Worm (Caenorhabditis elegans) whole organism, young adult: Measurements from ENCODE around the gene acr-17.

Source experiments
- B0019.2 ChIP-seq: fragments of 200-800 bp; sonication (Bioruptor generic); conservative IDR thresholded peaks from 2 replicates; pipeline ENCODE4 v1.3.6; 2022; ENCODE audit warnings: missing genetic modification reagents, missing genetic modification characterization, missing compliant biosample characterization
- B0261.1 ChIP-seq: sonication (generic microtip); optimal IDR thresholded peaks from 2 replicates; lab custom pipeline; 2016; ENCODE audit warnings: mild to moderate bottlenecking, missing genetic modification characterization, moderate library complexity, missing compliant biosample characterization
- C06A6.2 ChIP-seq: fragments of 200-800 bp; sonication (Bioruptor generic); conservative IDR thresholded peaks from 2 replicates; pipeline ENCODE4 v1.3.6; 2022; ENCODE audit warnings: missing genetic modification characterization, missing compliant biosample characterization
- C17E4.6 ChIP-seq: fragments of 200-800 bp; sonication (Bioruptor generic); IDR thresholded peaks from 2 replicates; pipeline ENCODE4 v1.3.6; 2022; ENCODE audit warnings: missing genetic modification reagents, missing genetic modification characterization, missing compliant biosample characterization
- F37B4.10 ChIP-seq: fragments of 200-800 bp; sonication (Bioruptor generic); IDR thresholded peaks from 2 replicates; pipeline ENCODE4 v1.3.6; 2022; ENCODE audit warnings: missing genetic modification characterization, missing compliant biosample characterization
- F52B5.7 ChIP-seq: sonication (generic microtip); optimal IDR thresholded peaks from 2 replicates; lab custom pipeline; 2016; ENCODE audit warnings: mild to moderate bottlenecking, missing genetic modification characterization, missing compliant biosample characterization
- F57C9.4 ChIP-seq: sonication (generic microtip); optimal IDR thresholded peaks from 2 replicates; lab custom pipeline; 2017; ENCODE audit warnings: mild to moderate bottlenecking, missing genetic modification characterization, missing compliant biosample characterization
- K11D2.4 ChIP-seq: fragments of 200-800 bp; sonication (Bioruptor generic); IDR thresholded peaks from 2 replicates; pipeline ENCODE4 v1.3.6; 2022; ENCODE audit warnings: missing genetic modification reagents, missing genetic modification characterization, missing compliant biosample characterization
- Y53F4B.3 ChIP-seq: fragments of 200-800 bp; sonication (Bioruptor generic); IDR thresholded peaks from 2 replicates; pipeline ENCODE4 v1.3.6; 2022; ENCODE audit warnings: missing genetic modification reagents, missing genetic modification characterization, missing compliant biosample characterization
- ZK185.1 ChIP-seq: sonication (generic microtip); optimal IDR thresholded peaks from 2 replicates; lab custom pipeline; 2016; ENCODE audit warnings: mild to moderate bottlenecking, missing genetic modification characterization, missing compliant biosample characterization; ENCODE audit not compliant: poor library complexity, severe bottlenecking
- atf-7 ChIP-seq: sonication (generic microtip); optimal IDR thresholded peaks from 2 replicates; lab custom pipeline; 2017; ENCODE audit warnings: mild to moderate bottlenecking, missing genetic modification characterization, missing compliant biosample characterization
- athp-1 ChIP-seq: sonication (generic microtip); optimal IDR thresholded peaks from 2 replicates; lab custom pipeline; 2017; ENCODE audit warnings: mild to moderate bottlenecking, missing genetic modification characterization, missing compliant biosample characterization
- attf-3 ChIP-seq: fragments of 200-800 bp; sonication (Bioruptor generic); conservative IDR thresholded peaks from 2 replicates; pipeline ENCODE4 v1.3.6; 2022; ENCODE audit warnings: missing genetic modification reagents, missing genetic modification characterization, missing compliant biosample characterization
- attf-5 ChIP-seq: fragments of 200-800 bp; sonication (Bioruptor generic); optimal IDR thresholded peaks from 2 replicates; lab custom pipeline; 2018; ENCODE audit warnings: mild to moderate bottlenecking, missing genetic modification characterization, missing compliant biosample characterization
- bed-1 ChIP-seq: fragments of 200-800 bp; sonication (Bioruptor generic); IDR thresholded peaks from 2 replicates; pipeline ENCODE4 v1.3.6; 2022; ENCODE audit warnings: missing genetic modification reagents, missing genetic modification characterization, missing compliant biosample characterization
- ccch-3 ChIP-seq: fragments of 200-800 bp; sonication (Bioruptor generic); optimal IDR thresholded peaks from 2 replicates; lab custom pipeline; 2018; ENCODE audit warnings: mild to moderate bottlenecking, missing genetic modification characterization, missing compliant biosample characterization
- cebp-1 ChIP-seq, 2 experiments: fragments of 200-800 bp in 1 of 2; sonication (Bioruptor generic) in 1 of 2; sonication (generic microtip) in 1 of 2; IDR thresholded peaks in 1 of 2; optimal IDR thresholded peaks in 1 of 2; 2 replicates each; pipeline versions ENCODE4 v1.3.6 to Lab custom; 2017 to 2022; ENCODE audit warnings: missing compliant biosample characterization in 2 of 2, missing genetic modification characterization in 2 of 2, mild to moderate bottlenecking in 1 of 2, missing genetic modification reagents in 1 of 2, moderate library complexity in 1 of 2
- cebp-2 ChIP-seq: fragments of 200-800 bp; sonication (Bioruptor generic); IDR thresholded peaks from 2 replicates; pipeline ENCODE4 v1.3.6; 2022; ENCODE audit warnings: missing genetic modification characterization, missing compliant biosample characterization
- ceh-100 ChIP-seq: fragments of 200-800 bp; sonication (Bioruptor generic); IDR thresholded peaks from 2 replicates; pipeline ENCODE4 v1.3.6; 2022; ENCODE audit warnings: missing genetic modification reagents, missing genetic modification characterization, missing compliant biosample characterization
- dox-1 ChIP-seq: fragments of 200-800 bp; sonication (Bioruptor generic); IDR thresholded peaks from 2 replicates; pipeline ENCODE4 v1.3.6; 2022; ENCODE audit warnings: missing genetic modification reagents, missing genetic modification characterization, missing compliant biosample characterization
- ekl-4 ChIP-seq: fragments of 200-800 bp; sonication (Bioruptor generic); IDR thresholded peaks from 2 replicates; pipeline ENCODE4 v1.3.6; 2022; ENCODE audit warnings: missing genetic modification reagents, missing genetic modification characterization, missing compliant biosample characterization
- him-1 ChIP-seq: sonication (generic microtip); optimal IDR thresholded peaks from 2 replicates; lab custom pipeline; 2016; ENCODE audit warnings: missing genotype, missing genetic modification reagents, missing genetic modification characterization, missing compliant biosample characterization
- hlh-12 ChIP-seq: sonication (generic microtip); optimal IDR thresholded peaks from 2 replicates; lab custom pipeline; 2016; ENCODE audit warnings: missing genetic modification characterization, missing compliant biosample characterization
- hmg-1.2 ChIP-seq: fragments of 200-800 bp; sonication (Bioruptor generic); IDR thresholded peaks from 2 replicates; pipeline ENCODE4 v1.3.6; 2022; ENCODE audit warnings: missing genetic modification reagents, missing genetic modification characterization, missing compliant biosample characterization
- hsf-1 ChIP-seq: fragments of 200-800 bp; sonication (Bioruptor generic); IDR thresholded peaks from 2 replicates; pipeline ENCODE4 v1.3.6; 2022; ENCODE audit warnings: missing genetic modification reagents, missing genetic modification characterization, missing compliant biosample characterization
- let-526 ChIP-seq: fragments of 200-800 bp; sonication (Bioruptor generic); IDR thresholded peaks from 2 replicates; pipeline ENCODE4 v1.3.6; 2022; ENCODE audit warnings: missing genetic modification reagents, missing genetic modification characterization, missing compliant biosample characterization
- let-607 ChIP-seq, 2 experiments: fragments of 200-800 bp in 1 of 2; sonication (Bioruptor generic) in 1 of 2; sonication (generic microtip) in 1 of 2; optimal IDR thresholded peaks; 2 replicates each; lab custom pipeline; 2016 to 2018; ENCODE audit warnings: mild to moderate bottlenecking in 2 of 2, missing compliant biosample characterization in 2 of 2, missing genetic modification characterization in 2 of 2, moderate library complexity in 2 of 2, missing genotype in 1 of 2
- lin-40 ChIP-seq: sonication (generic microtip); optimal IDR thresholded peaks from 2 replicates; lab custom pipeline; 2016; ENCODE audit warnings: missing genetic modification characterization, mild to moderate bottlenecking, missing compliant biosample characterization, missing genotype, missing genetic modification reagents
- lin-54 ChIP-seq: fragments of 200-800 bp; sonication (Bioruptor generic); optimal IDR thresholded peaks from 2 replicates; lab custom pipeline; 2018; ENCODE audit warnings: mild to moderate bottlenecking, missing genetic modification characterization, missing compliant biosample characterization
- lir-1 ChIP-seq: fragments of 200-800 bp; sonication (Bioruptor generic); conservative IDR thresholded peaks from 2 replicates; pipeline ENCODE4 v1.3.6; 2022; ENCODE audit warnings: missing genetic modification reagents, missing genetic modification characterization, missing compliant biosample characterization
- lsl-1 ChIP-seq: fragments of 200-800 bp; sonication (Bioruptor generic); optimal IDR thresholded peaks from 2 replicates; lab custom pipeline; 2018; ENCODE audit warnings: mild to moderate bottlenecking, missing genetic modification characterization, moderate library complexity, missing compliant biosample characterization
- lsy-27 ChIP-seq: sonication (generic microtip); optimal IDR thresholded peaks from 2 replicates; lab custom pipeline; 2017; ENCODE audit warnings: missing genetic modification characterization, mild to moderate bottlenecking, missing compliant biosample characterization, antibody characterized with exemption, missing genotype, borderline replicate concordance; ENCODE audit not compliant: insufficient read depth
- madf-10 ChIP-seq: sonication (generic microtip); optimal IDR thresholded peaks from 2 replicates; lab custom pipeline; 2016; ENCODE audit warnings: mild to moderate bottlenecking, missing genetic modification characterization, missing compliant biosample characterization
- mxl-1 ChIP-seq: sonication (generic microtip); optimal IDR thresholded peaks from 2 replicates; lab custom pipeline; 2016; ENCODE audit warnings: missing genetic modification characterization, missing compliant biosample characterization
- nhr-120 ChIP-seq: fragments of 200-800 bp; sonication (Bioruptor generic); IDR thresholded peaks from 2 replicates; pipeline ENCODE4 v1.3.6; 2022; ENCODE audit warnings: missing genetic modification characterization, missing compliant biosample characterization
- nhr-179 ChIP-seq: sonication (generic microtip); optimal IDR thresholded peaks from 2 replicates; lab custom pipeline; 2016; ENCODE audit warnings: mild to moderate bottlenecking, missing genetic modification characterization, missing compliant biosample characterization
- nhr-90 ChIP-seq: sonication (generic microtip); optimal IDR thresholded peaks from 2 replicates; lab custom pipeline; 2016; ENCODE audit warnings: missing genotype, mild to moderate bottlenecking, missing genetic modification characterization, missing compliant biosample characterization
- pha-4 ChIP-seq: fragments of 150-350 bp; sonication (generic microtip); optimal IDR thresholded peaks from 2 replicates; lab custom pipeline; 2014; ENCODE audit warnings: missing biosample characterization, missing genetic modification reagents, missing genetic modification characterization
- repo-1 ChIP-seq: sonication (generic microtip); optimal IDR thresholded peaks from 2 replicates; lab custom pipeline; 2017; ENCODE audit warnings: mild to moderate bottlenecking, missing genetic modification characterization, missing compliant biosample characterization
- sdz-38 ChIP-seq: sonication (generic microtip); optimal IDR thresholded peaks from 2 replicates; lab custom pipeline; 2016; ENCODE audit warnings: missing genotype, missing genetic modification characterization, missing compliant biosample characterization
- snpc-1.1 ChIP-seq: sonication (generic microtip); optimal IDR thresholded peaks from 2 replicates; lab custom pipeline; 2017; ENCODE audit warnings: missing genetic modification characterization, mild to moderate bottlenecking, missing compliant biosample characterization, antibody characterized with exemption, moderate library complexity, missing genotype, missing genetic modification reagents; ENCODE audit not compliant: insufficient read depth
- snpc-1.3 ChIP-seq: sonication (generic microtip); optimal IDR thresholded peaks from 2 replicates; lab custom pipeline; 2017; ENCODE audit warnings: missing genetic modification characterization, mild to moderate bottlenecking, missing compliant biosample characterization, antibody characterized with exemption, moderate library complexity, missing genotype, missing genetic modification reagents; ENCODE audit not compliant: insufficient read depth
- snpc-3.4 ChIP-seq: sonication (generic microtip); optimal IDR thresholded peaks from 2 replicates; lab custom pipeline; 2017; ENCODE audit warnings: missing genetic modification characterization, mild to moderate bottlenecking, missing compliant biosample characterization, antibody characterized with exemption, moderate library complexity, missing genotype, missing genetic modification reagents
- somi-1 ChIP-seq: fragments of 200-800 bp; sonication (Bioruptor generic); optimal IDR thresholded peaks from 2 replicates; lab custom pipeline; 2018; ENCODE audit warnings: mild to moderate bottlenecking, missing genetic modification characterization, missing compliant biosample characterization
- tlf-1 ChIP-seq: fragments of 200-800 bp; sonication (Bioruptor generic); optimal IDR thresholded peaks from 2 replicates; lab custom pipeline; 2018; ENCODE audit warnings: mild to moderate bottlenecking, missing genetic modification characterization, missing compliant biosample characterization
- zim-3 ChIP-seq: sonication (generic microtip); optimal IDR thresholded peaks from 2 replicates; lab custom pipeline; 2017; ENCODE audit warnings: mild to moderate bottlenecking, missing genetic modification characterization, moderate library complexity, missing compliant biosample characterization
- ztf-6 ChIP-seq: fragments of 200-800 bp; sonication (Bioruptor generic); IDR thresholded peaks from 2 replicates; pipeline ENCODE4 v1.3.6; 2022; ENCODE audit warnings: missing genetic modification reagents, missing genetic modification characterization, missing compliant biosample characterization

The acr-17 gene

DNA sequence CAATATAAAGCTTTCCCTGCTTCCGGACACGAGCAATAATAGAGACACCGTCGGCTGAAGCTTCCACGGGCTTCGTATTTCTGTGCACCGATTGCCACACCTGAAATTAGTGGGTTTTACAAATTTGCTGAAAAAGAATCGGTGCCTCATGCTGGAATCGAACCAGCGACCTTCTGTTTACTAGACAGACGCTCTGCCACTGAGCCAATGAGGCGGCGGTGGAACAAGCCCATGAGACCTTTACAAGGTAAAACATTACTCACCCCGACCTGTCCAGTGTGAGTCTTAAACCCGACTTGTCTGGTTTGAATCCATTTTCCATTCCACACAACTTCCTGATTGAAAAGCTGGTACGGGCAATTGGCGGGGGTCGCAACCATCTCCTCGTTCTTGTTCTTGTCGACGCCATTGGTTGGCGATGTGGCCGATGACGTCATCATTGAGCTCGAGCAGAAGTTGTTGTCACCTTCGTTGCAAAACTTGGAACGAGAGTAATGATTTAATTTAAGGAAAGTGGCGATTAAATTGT lies 56.1 kb downstream of the acr-17 start, which contains the start of gene ndx-2 (continued):
- TF ChIP-seq F57C9.4 (tag; lab: Kevin White, UChicago) = no peak
- TF ChIP-seq hmg-1.2 = peak; percentile 61
- TF ChIP-seq C06A6.2 (GFP tag; lab: Robert Waterston, UW) = no peak
- TF ChIP-seq Y53F4B.3 = no peak
- no peak for TF ChIP-seq sdz-38
- TF ChIP-seq nhr-90 = peak; percentile 80
- no peak for TF ChIP-seq bed-1 (GFP tag; lab: Robert Waterston, UW)
- no peak for TF ChIP-seq lin-40 (tag; lab: Kevin White, UChicago)
- peak; percentile 76 for TF ChIP-seq B0261.1 (tag; lab: Kevin White, UChicago)
- TF ChIP-seq lsy-27 (tag; lab: Kevin White, UChicago) = no peak
- TF ChIP-seq repo-1 = no peak
- peak; percentile 68 for TF ChIP-seq F52B5.7 (tag; lab: Kevin White, UChicago)
- no peak for TF ChIP-seq ccch-3 (GFP tag; lab: Kevin White, UChicago)
- peak; percentile 72 for TF ChIP-seq athp-1 (tag; lab: Kevin White, UChicago)
- no peak for TF ChIP-seq attf-3
- peak; percentile 47 for TF ChIP-seq him-1
- TF ChIP-seq madf-10 (tag; lab: Kevin White, UChicago) = peak; percentile 21
- peak; percentile 50 for TF ChIP-seq snpc-1.3 (tag; lab: Kevin White, UChicago)
- no peak for TF ChIP-seq nhr-179 (tag; lab: Kevin White, UChicago)
- peak; percentile 59 for TF ChIP-seq lsl-1 (GFP tag; lab: Kevin White, UChicago)
- no peak for TF ChIP-seq tlf-1 (GFP tag; lab: Kevin White, UChicago)
- no peak for TF ChIP-seq cebp-1 (GFP tag; IDR thresholded peaks at IDR 0.05; lab: Robert Waterston, UW)
- peak; percentile 42 for TF ChIP-seq cebp-1 (tag; optimal IDR thresholded peaks at IDR 0.05; lab: Kevin White, UChicago)
- no peak for TF ChIP-seq let-526
- TF ChIP-seq lir-1 (GFP tag; lab: Robert Waterston, UW) = no peak
- TF ChIP-seq pha-4 (tag; lab: Kevin White, UChicago) = no peak
- TF ChIP-seq F37B4.10 = no peak
- no peak for TF ChIP-seq zim-3
- TF ChIP-seq ceh-100 (GFP tag; lab: Robert Waterston, UW) = 0 out of 2 replicates have a peak, but pooled peaks have one; percentile 28
- no peak for TF ChIP-seq let-607 (tag; optimal IDR thresholded peaks at IDR 0.05; lab: Kevin White, UChicago)
- TF ChIP-seq cebp-2 (GFP tag; lab: Robert Waterston, UW) = no peak
- TF ChIP-seq nhr-120 = no peak
- no peak for TF ChIP-seq hsf-1
- TF ChIP-seq ekl-4 (GFP tag; lab: Robert Waterston, UW) = peak; percentile 59; the same call in 1 of the 2 replicates
- peak; percentile 17 for TF ChIP-seq snpc-1.1 (tag; lab: Kevin White, UChicago)
- peak; percentile 8 for TF ChIP-seq atf-7
- peak; percentile 43 for TF ChIP-seq snpc-3.4 (tag; lab: Kevin White, UChicago)
- peak; percentile 58 for TF ChIP-seq lin-54 (GFP tag; lab: Kevin White, UChicago)
- no peak for TF ChIP-seq ZK185.1 (tag; lab: Kevin White, UChicago)
- TF ChIP-seq dox-1 = peak; percentile 78
- no peak for TF ChIP-seq B0019.2 (GFP tag; lab: Robert Waterston, UW)
- TF ChIP-seq ztf-6 (GFP tag; lab: Robert Waterston, UW) = no peak
- peak; percentile 1 for TF ChIP-seq somi-1 (GFP tag; lab: Kevin White, UChicago)
- TF ChIP-seq K11D2.4 (GFP tag; lab: Robert Waterston, UW) = no peak
- peak; percentile 84 for TF ChIP-seq mxl-1 (tag; lab: Kevin White, UChicago)
- peak; percentile 55 for TF ChIP-seq attf-5 (GFP tag; lab: Kevin White, UChicago)
- TF ChIP-seq C17E4.6 = no peak
- no peak for TF ChIP-seq hlh-12 (tag; lab: Kevin White, UChicago)
